Fruit fly (Drosophila melanogaster) whole organism, prepupa: ENCODE results near the gene CG32264.

Experiments used
- CG10631 ChIP-seq: fragments of 200-800 bp; sonication (Bioruptor generic); optimal IDR thresholded peaks from 2 replicates; lab custom pipeline; 2016; ENCODE audit warnings: missing biosample characterization, missing genetic modification characterization
- CG11762 ChIP-seq: fragments of 200-800 bp; sonication (Bioruptor generic); optimal IDR thresholded peaks from 3 replicates; lab custom pipeline; 2016; ENCODE audit warnings: missing biosample characterization, missing genetic modification characterization; ENCODE audit not compliant: insufficient read depth
- fd85E ChIP-seq: fragments of 200-800 bp; sonication (Bioruptor generic); optimal IDR thresholded peaks from 3 replicates; lab custom pipeline; 2016; ENCODE audit warnings: missing biosample characterization, missing genetic modification characterization
- spab ChIP-seq: fragments of 200-800 bp; sonication (Bioruptor generic); optimal IDR thresholded peaks from 2 replicates; lab custom pipeline; 2017; ENCODE audit warnings: missing biosample characterization, mild to moderate bottlenecking, missing genetic modification characterization, missing genetic modification reagents
- ss ChIP-seq, 2 experiments: fragments of 200-800 bp; sonication (Bioruptor generic); optimal IDR thresholded peaks; 2 replicates in 1 of 2; 3 replicates in 1 of 2; lab custom pipeline; 2017 to 2018; ENCODE audit warnings: mild to moderate bottlenecking in 2 of 2, missing biosample characterization in 2 of 2, missing genetic modification characterization in 2 of 2, moderate library complexity in 1 of 2
- vri ChIP-seq: fragments of 200-800 bp; sonication (Bioruptor generic); optimal IDR thresholded peaks from 3 replicates; lab custom pipeline; 2016; ENCODE audit warnings: missing biosample characterization, mild to moderate bottlenecking, missing genetic modification characterization

DNA sequence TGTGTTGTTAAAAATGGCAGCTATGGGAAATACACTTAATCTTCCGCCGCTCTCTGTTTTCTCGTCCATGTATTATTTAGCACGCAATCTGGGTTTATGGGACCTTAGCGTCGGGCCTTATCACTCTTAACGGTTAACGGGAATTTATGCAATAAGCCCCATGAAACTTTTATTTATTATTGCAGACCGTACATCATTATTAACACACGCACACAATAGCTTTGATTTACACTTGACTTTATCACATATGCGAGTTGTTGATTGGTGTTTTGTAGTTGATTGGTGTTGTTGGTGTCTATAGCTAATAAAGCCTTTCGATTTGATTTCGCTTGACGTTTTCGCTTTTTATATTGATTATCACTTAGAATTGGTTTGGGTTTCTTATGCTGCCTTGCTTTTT, 47.7 kb downstream of the CG32264 start:
- TF ChIP-seq CG10631 (GFP tag; lab: Kevin White, UChicago) = no peak
- no peak for TF ChIP-seq CG11762 (GFP tag; lab: Kevin White, UChicago)
- no peak for TF ChIP-seq fd85E (GFP tag; lab: Kevin White, UChicago)
- TF ChIP-seq ss (GFP tag; optimal IDR thresholded peaks at IDR 0.05; lab: Kevin White, UChicago) = no peak
- no peak for TF ChIP-seq vri (GFP tag; lab: Kevin White, UChicago)
- TF ChIP-seq spab (GFP tag; lab: Kevin White, UChicago) = no peak
